Worm (Caenorhabditis elegans) whole organism, L4 larva: ENCODE results near the gene F10D2.8.

Experiments
- D1046.2 ChIP-seq: fragments of 200-800 bp; sonication (Bioruptor generic); IDR thresholded peaks from 2 replicates; pipeline ENCODE4 v1.3.6; 2022; ENCODE audit warnings: missing genetic modification characterization, missing compliant biosample characterization
- T20F7.1 ChIP-seq: fragments of 200-800 bp; sonication (Bioruptor generic); optimal IDR thresholded peaks from 2 replicates; lab custom pipeline; 2018; ENCODE audit warnings: mild to moderate bottlenecking, missing genetic modification characterization, missing compliant biosample characterization
- Y5F2A.4 ChIP-seq: fragments of 200-800 bp; sonication (Bioruptor generic); optimal IDR thresholded peaks from 2 replicates; lab custom pipeline; 2018; ENCODE audit warnings: mild to moderate bottlenecking, missing genetic modification characterization, missing compliant biosample characterization
- aha-1 ChIP-seq: fragments of 150-350 bp; peaks from one replicate; lab custom pipeline; 2014; ENCODE audit warnings: missing biosample characterization, missing genetic modification characterization
- arid-1 ChIP-seq: fragments of 200-800 bp; sonication (Bioruptor generic); conservative IDR thresholded peaks from 2 replicates; pipeline ENCODE4 v1.3.6; 2022; ENCODE audit warnings: missing genetic modification reagents, missing genetic modification characterization, missing compliant biosample characterization
- ceh-20 ChIP-seq: fragments of 200-800 bp; sonication (Bioruptor generic); IDR thresholded peaks from 2 replicates; pipeline ENCODE4 v1.3.6; 2022; ENCODE audit warnings: missing genetic modification reagents, missing genetic modification characterization, missing compliant biosample characterization
- ces-1 ChIP-seq: fragments of 150-350 bp; sonication (generic microtip); optimal IDR thresholded peaks from 4 replicates; lab custom pipeline; 2014; ENCODE audit warnings: missing biosample characterization, missing genetic modification reagents, missing genetic modification characterization
- cey-2 ChIP-seq: sonication (generic microtip); optimal IDR thresholded peaks from 3 replicates; lab custom pipeline; 2017; ENCODE audit warnings: missing genetic modification characterization, mild to moderate bottlenecking, missing compliant biosample characterization, antibody characterized with exemption, borderline replicate concordance; ENCODE audit not compliant: insufficient read depth
- dmd-6 ChIP-seq: fragments of 200-800 bp; sonication (Bioruptor generic); IDR thresholded peaks from 2 replicates; pipeline ENCODE4 v1.3.6; 2022; ENCODE audit warnings: missing genetic modification reagents, missing genetic modification characterization, missing compliant biosample characterization
- fkh-10 ChIP-seq: fragments of 150-350 bp; optimal IDR thresholded peaks from 2 replicates; lab custom pipeline; 2014; ENCODE audit warnings: missing biosample characterization, missing genetic modification reagents, missing genetic modification characterization
- fos-1 ChIP-seq: fragments of 150-350 bp; optimal IDR thresholded peaks from 2 replicates; lab custom pipeline; 2014; ENCODE audit warnings: missing biosample characterization, missing genetic modification characterization
- gei-8 ChIP-seq: fragments of 200-800 bp; sonication (Bioruptor generic); optimal IDR thresholded peaks from 2 replicates; lab custom pipeline; 2018; ENCODE audit warnings: mild to moderate bottlenecking, missing genetic modification characterization, missing compliant biosample characterization
- hif-1 ChIP-seq, 2 experiments: sonication (generic microtip); optimal IDR thresholded peaks; 2 replicates each; lab custom pipeline; 2016 to 2017; ENCODE audit warnings: missing compliant biosample characterization in 2 of 2, missing genetic modification characterization in 2 of 2, missing genetic modification reagents in 2 of 2, missing genotype in 2 of 2, mild to moderate bottlenecking in 1 of 2
- hlh-11 ChIP-seq: fragments of 200-800 bp; sonication (Bioruptor generic); optimal IDR thresholded peaks from 2 replicates; lab custom pipeline; 2018; ENCODE audit warnings: mild to moderate bottlenecking, missing genetic modification characterization, missing compliant biosample characterization
- hmg-1.1 ChIP-seq: fragments of 200-800 bp; sonication (Bioruptor generic); IDR thresholded peaks from 2 replicates; pipeline ENCODE4 v1.3.6; 2022; ENCODE audit warnings: missing genetic modification reagents, missing genetic modification characterization, missing compliant biosample characterization
- jun-1 ChIP-seq: fragments of 150-350 bp; optimal IDR thresholded peaks from 2 replicates; lab custom pipeline; 2014; ENCODE audit warnings: missing biosample characterization, missing genetic modification reagents, missing genetic modification characterization
- lin-1 ChIP-seq: fragments of 200-800 bp; sonication (Bioruptor generic); IDR thresholded peaks from 2 replicates; pipeline ENCODE4 v1.3.6; 2022; ENCODE audit warnings: missing genetic modification reagents, missing genetic modification characterization, missing compliant biosample characterization
- lin-13 ChIP-seq: fragments of 150-350 bp; optimal IDR thresholded peaks from 2 replicates; lab custom pipeline; 2014; ENCODE audit warnings: missing biosample characterization, missing genetic modification reagents, missing genetic modification characterization
- nhr-102 ChIP-seq: sonication (generic microtip); optimal IDR thresholded peaks from 2 replicates; lab custom pipeline; 2016; ENCODE audit warnings: mild to moderate bottlenecking, missing genetic modification characterization, moderate library complexity, missing compliant biosample characterization
- nhr-11 ChIP-seq: fragments of 150-350 bp; optimal IDR thresholded peaks from 2 replicates; lab custom pipeline; 2014; ENCODE audit warnings: missing biosample characterization, missing genetic modification characterization
- nhr-25 ChIP-seq: sonication (generic microtip); optimal IDR thresholded peaks from 2 replicates; lab custom pipeline; 2017; ENCODE audit warnings: missing genetic modification characterization, mild to moderate bottlenecking, missing compliant biosample characterization, antibody characterized with exemption, moderate library complexity, borderline replicate concordance; ENCODE audit not compliant: insufficient read depth
- pqm-1 ChIP-seq: sonication (generic microtip); optimal IDR thresholded peaks from 2 replicates; lab custom pipeline; 2017; ENCODE audit warnings: missing biosample characterization, missing genetic modification characterization
- rbr-2 ChIP-seq: sonication (generic microtip); optimal IDR thresholded peaks from 2 replicates; lab custom pipeline; 2016; ENCODE audit warnings: missing genotype, missing genetic modification characterization, missing compliant biosample characterization
- set-16 ChIP-seq: fragments of 200-800 bp; sonication (Bioruptor generic); IDR thresholded peaks from 2 replicates; pipeline ENCODE4 v1.3.6; 2022; ENCODE audit warnings: missing genetic modification reagents, missing genetic modification characterization, missing compliant biosample characterization
- spr-3 ChIP-seq: fragments of 200-800 bp; sonication (Bioruptor generic); optimal IDR thresholded peaks from 2 replicates; lab custom pipeline; 2018; ENCODE audit warnings: mild to moderate bottlenecking, missing genetic modification characterization, missing compliant biosample characterization
- unc-62 ChIP-seq, 3 experiments: fragments of 150-350 bp in 1 of 3; sonication (generic microtip); optimal IDR thresholded peaks in 2 of 3; peaks in 1 of 3; 1 replicate in 1 of 3; 2 replicates in 2 of 3; lab custom pipeline; 2014 to 2017; ENCODE audit warnings: missing biosample characterization in 3 of 3, missing genetic modification characterization in 3 of 3, missing genetic modification reagents in 3 of 3, missing genotype in 1 of 3
- vab-7 ChIP-seq: fragments of 200-800 bp; sonication (Bioruptor generic); IDR thresholded peaks from 2 replicates; pipeline ENCODE4 v1.3.6; 2022; ENCODE audit warnings: missing genetic modification reagents, missing genetic modification characterization, missing compliant biosample characterization
- zag-1 ChIP-seq: fragments of 150-350 bp; optimal IDR thresholded peaks from 2 replicates; lab custom pipeline; 2014; ENCODE audit warnings: missing biosample characterization, missing genetic modification characterization
- zfp-2 ChIP-seq: sonication (generic microtip); optimal IDR thresholded peaks from 2 replicates; lab custom pipeline; 2016; ENCODE audit warnings: mild to moderate bottlenecking, missing genetic modification characterization, missing compliant biosample characterization

Gene F10D2.8

DNA sequence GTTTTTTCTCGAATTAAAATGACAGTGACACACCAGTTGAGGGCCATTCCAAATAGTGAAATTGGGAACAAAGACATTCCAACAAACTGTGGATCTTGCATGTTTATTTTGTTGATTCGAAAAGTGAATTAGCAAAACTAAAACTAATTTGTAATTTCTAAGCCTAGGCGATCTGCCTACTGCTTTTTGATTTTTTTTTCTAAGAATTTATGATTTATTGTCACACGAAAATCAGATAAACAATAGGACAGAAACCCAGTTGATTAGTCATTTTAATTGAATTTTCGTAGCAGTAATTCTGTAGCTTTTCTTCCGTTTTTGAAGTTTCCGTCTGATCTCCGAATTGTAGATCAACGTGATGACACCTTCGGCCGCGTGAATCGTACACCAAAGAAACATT is 31.7 kb downstream of the F10D2.8 start, which contains the start of gene srx-33:
srx-33 (minus strand) TSS at position 101 of the 400 bp plus-strand sequence.
- TF ChIP-seq Y5F2A.4 (GFP tag; lab: Kevin White, UChicago) (no peak), lin-13 (GFP tag; lab: Kevin White, UChicago) (no peak), hif-1 (tag; optimal IDR thresholded peaks at IDR 0.05; lab: Kevin White, UChicago) (no peak)

DNA sequence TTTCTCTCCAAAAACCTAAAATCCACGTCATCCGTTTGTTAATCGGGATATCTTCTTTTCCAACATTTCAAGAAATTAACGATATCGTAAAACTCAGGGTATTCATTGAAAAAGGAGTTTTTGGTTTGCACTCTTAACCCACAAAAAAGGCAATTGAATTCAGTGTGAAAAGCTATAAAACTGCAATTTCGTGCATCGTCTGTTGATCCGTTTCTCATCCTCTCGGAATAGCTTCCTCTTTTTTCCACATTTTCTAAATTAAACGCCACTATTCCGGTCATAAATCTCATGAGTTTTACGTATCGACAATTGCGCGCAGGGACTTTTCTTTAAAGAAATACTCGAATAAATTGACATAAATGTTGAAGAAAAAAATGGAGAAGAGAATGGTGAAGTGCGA is 38.3 kb downstream of the F10D2.8 start:
- TF ChIP-seq Y5F2A.4 (GFP tag; lab: Kevin White, UChicago) (no peak), unc-62 (GFP tag; optimal IDR thresholded peaks at IDR 0.05 in 1 of 2; lab: Kevin White, UChicago) (peak in 1 of 2 experiments; percentile 89), unc-62 (tag; optimal IDR thresholded peaks at IDR 0.05; lab: Kevin White, UChicago) (no peak), aha-1 (tag; lab: Kevin White, UChicago) (peak; percentile 62), cey-2 (no peak), nhr-102 (tag; lab: Kevin White, UChicago) (no peak), spr-3 (GFP tag; lab: Kevin White, UChicago) (no peak), ceh-20 (no peak)

DNA sequence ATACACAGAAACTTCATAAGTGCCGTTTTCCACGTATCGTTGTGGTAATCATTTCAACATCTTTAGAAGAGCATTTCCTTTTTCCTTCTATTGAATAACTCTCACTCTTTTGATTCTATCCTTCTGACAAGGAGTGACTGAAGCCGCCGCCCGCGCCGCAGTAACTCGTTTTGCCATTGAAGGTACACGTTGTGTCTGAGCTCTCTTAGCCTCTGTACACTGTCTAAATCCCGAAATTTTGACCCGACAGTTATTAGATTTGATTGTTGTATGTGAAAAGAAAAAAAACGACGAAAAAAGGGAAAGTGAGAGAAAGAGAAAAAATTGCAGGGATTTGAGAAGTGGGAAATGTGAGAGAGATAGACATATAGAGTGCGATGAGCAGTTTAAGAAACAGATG is 39.2 kb downstream of the F10D2.8 start:
- TF ChIP-seq ces-1 (peak; percentile 71), D1046.2 (no peak), rbr-2 (tag; lab: Kevin White, UChicago) (peak; percentile 24), jun-1 (tag; lab: Kevin White, UChicago) (no peak), unc-62 (GFP tag; optimal IDR thresholded peaks at IDR 0.05 in 1 of 2; lab: Kevin White, UChicago) (peak in 1 of 2 experiments; percentile 56), unc-62 (tag; optimal IDR thresholded peaks at IDR 0.05; lab: Kevin White, UChicago) (no peak), fkh-10 (GFP tag; lab: Kevin White, UChicago) (peak; percentile 80), fos-1 (tag; lab: Kevin White, UChicago) (no peak)

DNA sequence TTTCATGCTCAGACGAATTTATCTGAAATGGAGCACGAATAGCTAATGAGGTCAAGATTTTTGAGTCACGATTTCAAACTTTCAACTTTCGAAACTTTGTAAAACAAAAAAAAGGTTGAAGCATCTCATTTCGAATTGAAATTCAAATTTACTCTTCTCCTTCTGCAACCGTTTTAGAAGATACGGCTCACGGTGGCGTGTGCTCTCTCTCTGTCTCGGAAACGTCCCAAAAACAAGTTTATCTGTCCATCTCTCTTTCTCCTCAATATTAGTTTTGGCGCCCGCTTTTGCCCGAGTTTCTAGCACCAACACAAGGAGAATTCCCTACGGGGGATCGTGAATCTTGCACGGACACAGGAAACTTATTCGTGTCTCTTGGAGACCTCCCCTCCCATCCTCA is 40.1 kb downstream of the F10D2.8 start:
- TF ChIP-seq vab-7 (no peak), hmg-1.1 (GFP tag; lab: Robert Waterston, UW) (no peak), nhr-102 (tag; lab: Kevin White, UChicago) (no peak), hlh-11 (tag; lab: Kevin White, UChicago) (no peak), zfp-2 (tag; lab: Kevin White, UChicago) (no peak), gei-8 (no peak), arid-1 (GFP tag; lab: Robert Waterston, UW) (no peak), dmd-6 (no peak), zag-1 (tag; lab: Kevin White, UChicago) (no peak), nhr-11 (tag; lab: Kevin White, UChicago) (no peak)

DNA sequence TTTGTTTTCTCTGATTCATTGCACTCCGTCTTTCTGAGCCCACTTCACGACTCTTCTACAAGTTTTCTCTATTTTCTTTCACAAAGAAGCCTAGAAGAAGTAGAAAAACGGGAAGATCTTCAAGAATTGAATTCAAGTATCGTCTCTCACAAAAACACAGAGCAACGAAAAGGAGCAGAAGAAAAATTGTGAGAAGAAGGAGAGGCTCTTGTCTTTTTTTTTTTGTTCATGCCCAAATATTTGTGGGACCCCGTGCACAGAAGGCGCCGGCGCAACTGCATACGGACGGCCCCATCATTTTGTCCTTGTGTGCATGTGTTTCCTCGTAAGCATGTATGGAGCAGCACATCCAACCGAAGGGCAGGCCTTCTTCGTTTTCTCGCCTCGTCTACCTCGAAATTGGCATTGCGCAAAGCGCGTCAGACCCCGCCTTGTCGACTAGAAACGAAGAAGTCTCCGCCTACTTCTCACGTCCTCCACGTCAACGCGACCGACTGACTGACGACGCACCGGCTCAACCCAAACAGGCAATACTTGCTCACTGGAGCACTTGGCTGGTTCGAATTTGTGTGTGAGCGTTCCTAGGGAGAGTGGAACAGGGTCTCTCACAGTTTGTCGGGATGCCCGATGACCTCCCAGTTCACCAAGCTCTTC is 43.9 kb downstream of the F10D2.8 start:
- TF ChIP-seq nhr-25 (tag; lab: Kevin White, UChicago) (no peak), lin-1 (GFP tag; lab: Robert Waterston, UW) (no peak), pqm-1 (tag; lab: Kevin White, UChicago) (no peak), nhr-102 (tag; lab: Kevin White, UChicago) (no peak), T20F7.1 (GFP tag; lab: Kevin White, UChicago) (no peak), fkh-10 (GFP tag; lab: Kevin White, UChicago) (peak; percentile 59), set-16 (GFP tag; lab: Robert Waterston, UW) (peak; percentile 52; the same call in 1 of the 2 replicates), jun-1 (tag; lab: Kevin White, UChicago) (no peak)
- TF ChIP-seq, all 104 proteins: peak for 2
